Worm (Caenorhabditis elegans) whole organism, young adult: ENCODE measurements around the gene rgs-3.
A peak's percentile ranks its signal among the peaks of the same experiment; 100 is the strongest.

ENCODE experiments used
- B0336.3 ChIP-seq: fragments of 200-800 bp; sonication (Bioruptor generic); IDR thresholded peaks from 2 replicates; pipeline ENCODE4 v1.3.6; 2022; ENCODE audit warnings: missing genetic modification characterization, missing compliant biosample characterization
- C17E4.6 ChIP-seq: fragments of 200-800 bp; sonication (Bioruptor generic); IDR thresholded peaks from 2 replicates; pipeline ENCODE4 v1.3.6; 2022; ENCODE audit warnings: missing genetic modification reagents, missing genetic modification characterization, missing compliant biosample characterization
- F39B2.1 ChIP-seq: fragments of 200-800 bp; sonication (Bioruptor generic); IDR thresholded peaks from 2 replicates; pipeline ENCODE4 v1.3.6; 2022; ENCODE audit warnings: missing genetic modification reagents, missing genetic modification characterization, missing compliant biosample characterization
- F57A8.1 ChIP-seq: fragments of 200-800 bp; sonication (Bioruptor generic); optimal IDR thresholded peaks from 2 replicates; lab custom pipeline; 2018; ENCODE audit warnings: mild to moderate bottlenecking, missing genetic modification characterization, moderate library complexity, missing compliant biosample characterization
- K12H6.12 ChIP-seq: fragments of 200-800 bp; sonication (Bioruptor generic); optimal IDR thresholded peaks from 2 replicates; lab custom pipeline; 2018; ENCODE audit warnings: mild to moderate bottlenecking, missing genetic modification characterization, missing compliant biosample characterization
- ama-1 ChIP-seq, 3 experiments: fragments of 150-350 bp in 1 of 3; sonication (generic microtip) in 2 of 3; optimal IDR thresholded peaks; 2 replicates each; lab custom pipeline; 2014 to 2018; ENCODE audit warnings: missing biosample characterization in 2 of 3, missing genetic modification characterization in 2 of 3, missing genetic modification reagents in 2 of 3
- athp-1 ChIP-seq: sonication (generic microtip); optimal IDR thresholded peaks from 2 replicates; lab custom pipeline; 2017; ENCODE audit warnings: mild to moderate bottlenecking, missing genetic modification characterization, missing compliant biosample characterization
- attf-5 ChIP-seq: fragments of 200-800 bp; sonication (Bioruptor generic); optimal IDR thresholded peaks from 2 replicates; lab custom pipeline; 2018; ENCODE audit warnings: mild to moderate bottlenecking, missing genetic modification characterization, missing compliant biosample characterization
- ccch-3 ChIP-seq: fragments of 200-800 bp; sonication (Bioruptor generic); optimal IDR thresholded peaks from 2 replicates; lab custom pipeline; 2018; ENCODE audit warnings: mild to moderate bottlenecking, missing genetic modification characterization, missing compliant biosample characterization
- ceh-100 ChIP-seq: fragments of 200-800 bp; sonication (Bioruptor generic); IDR thresholded peaks from 2 replicates; pipeline ENCODE4 v1.3.6; 2022; ENCODE audit warnings: missing genetic modification reagents, missing genetic modification characterization, missing compliant biosample characterization
- ceh-27 ChIP-seq: fragments of 200-800 bp; sonication (Bioruptor generic); optimal IDR thresholded peaks from 2 replicates; lab custom pipeline; 2018; ENCODE audit warnings: mild to moderate bottlenecking, missing genetic modification characterization, moderate library complexity, missing compliant biosample characterization
- die-1 ChIP-seq: sonication (generic microtip); optimal IDR thresholded peaks from 2 replicates; lab custom pipeline; 2016; ENCODE audit warnings: missing genotype, mild to moderate bottlenecking, missing genetic modification characterization, missing compliant biosample characterization
- dpl-1 ChIP-seq: fragments of 150-350 bp; optimal IDR thresholded peaks from 2 replicates; lab custom pipeline; 2014; ENCODE audit warnings: missing biosample characterization, missing genetic modification reagents, missing genetic modification characterization
- egrh-3 ChIP-seq: fragments of 200-800 bp; sonication (Bioruptor generic); IDR thresholded peaks from 2 replicates; pipeline ENCODE4 v1.3.6; 2022; ENCODE audit warnings: missing genetic modification reagents, missing genetic modification characterization, missing compliant biosample characterization
- fkh-3 ChIP-seq: sonication (generic microtip); optimal IDR thresholded peaks from 2 replicates; lab custom pipeline; 2016; ENCODE audit warnings: mild to moderate bottlenecking, missing genetic modification characterization, missing compliant biosample characterization
- hsf-1 ChIP-seq: fragments of 200-800 bp; sonication (Bioruptor generic); IDR thresholded peaks from 2 replicates; pipeline ENCODE4 v1.3.6; 2022; ENCODE audit warnings: missing genetic modification reagents, missing genetic modification characterization, missing compliant biosample characterization
- lir-1 ChIP-seq: fragments of 200-800 bp; sonication (Bioruptor generic); conservative IDR thresholded peaks from 2 replicates; pipeline ENCODE4 v1.3.6; 2022; ENCODE audit warnings: missing genetic modification reagents, missing genetic modification characterization, missing compliant biosample characterization
- madf-3 ChIP-seq: fragments of 200-800 bp; sonication (Bioruptor generic); IDR thresholded peaks from 2 replicates; pipeline ENCODE4 v1.3.6; 2022; ENCODE audit warnings: missing genetic modification reagents, missing genetic modification characterization, missing compliant biosample characterization
- nfya-1 ChIP-seq: sonication (generic microtip); optimal IDR thresholded peaks from 2 replicates; lab custom pipeline; 2017; ENCODE audit warnings: antibody characterized with exemption, missing compliant biosample characterization, missing genetic modification characterization, borderline replicate concordance; ENCODE audit not compliant: insufficient read depth
- nfyb-1 ChIP-seq: fragments of 200-800 bp; sonication (Bioruptor generic); IDR thresholded peaks from 2 replicates; pipeline ENCODE4 v1.3.6; 2022; ENCODE audit warnings: missing genetic modification reagents, missing genetic modification characterization, missing compliant biosample characterization
- pbrm-1 ChIP-seq: fragments of 200-800 bp; sonication (Bioruptor generic); IDR thresholded peaks from 2 replicates; pipeline ENCODE4 v1.3.6; 2022; ENCODE audit warnings: missing genetic modification reagents, missing genetic modification characterization, missing compliant biosample characterization
- rec-8 ChIP-seq, 2 experiments: sonication (generic microtip); optimal IDR thresholded peaks; 2 replicates each; lab custom pipeline; 2016; ENCODE audit warnings: mild to moderate bottlenecking in 2 of 2, missing genetic modification characterization in 2 of 2, missing genetic modification reagents in 2 of 2, missing genotype in 2 of 2, missing biosample characterization in 1 of 2, missing compliant biosample characterization in 1 of 2, moderate library complexity in 1 of 2
- sdz-38 ChIP-seq: sonication (generic microtip); optimal IDR thresholded peaks from 2 replicates; lab custom pipeline; 2016; ENCODE audit warnings: missing genotype, missing genetic modification characterization, missing compliant biosample characterization
- somi-1 ChIP-seq: fragments of 200-800 bp; sonication (Bioruptor generic); optimal IDR thresholded peaks from 2 replicates; lab custom pipeline; 2018; ENCODE audit warnings: mild to moderate bottlenecking, missing genetic modification characterization, missing compliant biosample characterization
- zim-3 ChIP-seq: sonication (generic microtip); optimal IDR thresholded peaks from 2 replicates; lab custom pipeline; 2017; ENCODE audit warnings: mild to moderate bottlenecking, missing genetic modification characterization, moderate library complexity, missing compliant biosample characterization
- ztf-18 ChIP-seq: sonication (generic microtip); optimal IDR thresholded peaks from 2 replicates; lab custom pipeline; 2016; ENCODE audit warnings: missing genotype, mild to moderate bottlenecking, missing genetic modification characterization, missing compliant biosample characterization
- ztf-26 ChIP-seq: sonication (generic microtip); optimal IDR thresholded peaks from 2 replicates; lab custom pipeline; 2017; ENCODE audit warnings: missing genetic modification characterization, missing compliant biosample characterization

The rgs-3 gene

ce11 chrII:6113187-6113586 lies 13.6 kb downstream of the rgs-3 start, which contains the start of gene heri-1 (continued):
- TF ChIP-seq K12H6.12: no peak
- TF ChIP-seq, all 124 proteins: peak for 12

- peak; percentile 21 for TF ChIP-seq ceh-27 (GFP tag; lab: Kevin White, UChicago)
- no peak for TF ChIP-seq egrh-3 (GFP tag; lab: Robert Waterston, UW)
- no peak for TF ChIP-seq lir-1
- TF ChIP-seq dpl-1: no peak
Measured at ce11 chrII:6113842-6114441, 14.3 kb downstream of the rgs-3 start.

ce11 chrII:6115283-6115682 lies 15.7 kb downstream of the rgs-3 start:
- TF ChIP-seq attf-5 (GFP tag; lab: Kevin White, UChicago) (no peak), ceh-27 (GFP tag; lab: Kevin White, UChicago) (peak; percentile 61)
- TF ChIP-seq, all 124 proteins: peak for 1

ce11 chrII:6116701-6117100 lies 17.1 kb downstream of the rgs-3 start:
- TF ChIP-seq ztf-18 (tag; lab: Kevin White, UChicago): no peak
- TF ChIP-seq athp-1 (tag; lab: Kevin White, UChicago): no peak
- no peak for TF ChIP-seq ceh-100 (GFP tag; lab: Robert Waterston, UW)
- TF ChIP-seq die-1: no peak
- TF ChIP-seq nfya-1 (tag; lab: Kevin White, UChicago): no peak
- no peak for TF ChIP-seq F57A8.1 (GFP tag; lab: Kevin White, UChicago)
- no peak for TF ChIP-seq pbrm-1 (GFP tag; lab: Robert Waterston, UW)
- TF ChIP-seq ccch-3 (GFP tag; lab: Kevin White, UChicago): no peak
- TF ChIP-seq, all 124 proteins: peak for 0

- TF ChIP-seq B0336.3 (GFP tag; lab: Robert Waterston, UW) (no peak), hsf-1 (GFP tag; lab: Robert Waterston, UW) (no peak), F57A8.1 (GFP tag; lab: Kevin White, UChicago) (no peak), attf-5 (GFP tag; lab: Kevin White, UChicago) (no peak), nfyb-1 (GFP tag; lab: Robert Waterston, UW) (no peak), sdz-38 (tag; lab: Kevin White, UChicago) (no peak), ceh-100 (GFP tag; lab: Robert Waterston, UW) (no peak), C17E4.6 (no peak), madf-3 (no peak), zim-3 (tag; lab: Kevin White, UChicago) (no peak), rec-8 (tag; optimal IDR thresholded peaks at IDR 0.05; lab: Kevin White, UChicago) (no peak), somi-1 (no peak)
Measured at ce11 chrII:6118163-6118562, 18.6 kb downstream of the rgs-3 start, which contains the start of gene C29H12.6. TSS of gene C29H12.6 (minus strand) at chrII:6118263.

ce11 chrII:6120548-6120947 lies 20.9 kb downstream of the rgs-3 start:
- TF ChIP-seq hsf-1 (GFP tag; lab: Robert Waterston, UW): no peak
- no peak for TF ChIP-seq ztf-18 (tag; lab: Kevin White, UChicago)
- TF ChIP-seq F39B2.1 (GFP tag; lab: Robert Waterston, UW): no peak
- no peak for TF ChIP-seq fkh-3
- TF ChIP-seq ztf-26 (tag; lab: Kevin White, UChicago): no peak
- TF ChIP-seq ama-1 (optimal IDR thresholded peaks at IDR 0.05; lab: Kevin White, UChicago): no peak
- TF ChIP-seq ama-1 (GFP tag; optimal IDR thresholded peaks at IDR 0.05; lab: Kevin White, UChicago): no peak
